Worm (Caenorhabditis elegans): ENCODE results near the gene F54D10.7.

DNA sequence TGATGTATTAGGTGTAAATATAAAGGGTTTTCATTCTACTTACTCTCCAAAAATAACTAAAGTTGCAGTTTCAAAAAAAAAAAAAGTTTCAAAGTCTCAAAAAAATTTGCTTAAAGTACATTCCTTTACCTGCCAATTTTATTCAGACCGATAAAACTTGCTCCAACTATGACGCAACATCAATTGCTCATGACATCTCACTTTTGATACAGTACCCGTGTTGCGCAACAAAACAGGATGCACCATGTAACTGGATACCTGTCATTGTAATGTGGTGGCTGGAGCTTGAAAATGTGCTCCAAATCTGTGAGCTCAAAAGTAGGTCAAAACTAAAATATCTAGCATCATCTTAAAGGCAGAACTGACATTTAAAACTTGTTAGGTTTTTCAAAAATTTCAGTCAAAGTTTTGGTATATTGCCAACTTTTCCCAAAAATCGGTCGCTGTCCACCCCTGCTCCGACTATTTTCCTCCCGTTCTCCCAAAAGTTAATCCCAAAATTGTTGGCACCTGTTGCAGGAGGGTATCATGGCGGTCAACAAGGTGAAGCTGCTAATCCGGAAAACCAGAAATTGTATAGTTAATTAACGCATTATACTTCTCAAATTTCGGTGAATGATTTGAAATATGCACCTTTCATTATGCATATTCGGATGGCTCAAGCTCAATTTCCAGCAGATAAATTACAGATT, 38.6 kb downstream of the F54D10.7 start, which contains the start of gene T24E12.2:
- no peak for TF ChIP-seq unc-55 (GFP tag; optimal IDR thresholded peaks at IDR 0.05)
- TF ChIP-seq gmeb-1 (tag; optimal IDR thresholded peaks at IDR 0.05) = no peak
- TF ChIP-seq unc-62 (GFP tag; optimal IDR thresholded peaks at IDR 0.05) = no peak
- no peak for TF ChIP-seq lin-11 (tag; optimal IDR thresholded peaks at IDR 0.05)
- no peak for TF ChIP-seq mdl-1 (tag; optimal IDR thresholded peaks at IDR 0.05)
- TF ChIP-seq C34F6.9 (tag; optimal IDR thresholded peaks at IDR 0.05) = no peak
- TF ChIP-seq fos-1 (tag; optimal IDR thresholded peaks at IDR 0.05) = no peak
- no peak for TF ChIP-seq ceh-82 (tag; optimal IDR thresholded peaks at IDR 0.05)
- TF ChIP-seq ztf-11 (tag; optimal IDR thresholded peaks at IDR 0.05) = no peak
- no peak for TF ChIP-seq skn-1 (tag; optimal IDR thresholded peaks at IDR 0.05)
- no peak for TF ChIP-seq elt-3 (tag; optimal IDR thresholded peaks at IDR 0.05)
